Fruit fly (Drosophila melanogaster): ENCODE results near the gene Gr93c.

The Gr93c gene

DNA sequence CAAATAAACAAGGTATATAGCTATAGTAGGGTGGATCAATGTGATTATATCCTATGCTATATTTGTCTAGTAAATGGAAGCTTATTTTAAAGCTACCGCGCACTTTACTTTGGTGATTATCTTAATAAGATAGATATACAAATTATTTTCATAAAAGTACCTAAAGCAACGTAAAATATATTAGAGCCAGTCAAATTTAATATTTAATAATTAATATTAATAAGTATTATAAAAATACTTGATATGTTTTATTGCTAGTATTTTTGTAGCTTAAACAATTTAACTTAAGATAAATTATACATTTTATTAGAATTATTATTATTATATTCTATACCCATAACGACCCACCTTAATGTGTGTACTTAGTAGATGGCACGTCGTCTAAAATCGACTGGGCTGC, 5.4 kb downstream of the Gr93c start:
- TF ChIP-seq CTCF (optimal IDR thresholded peaks at IDR 0.05) (no peak), CG8478 (optimal IDR thresholded peaks at IDR 0.05) (no peak)

- no peak for TF ChIP-seq CTCF (optimal IDR thresholded peaks at IDR 0.05)
- no peak for TF ChIP-seq CG8478 (optimal IDR thresholded peaks at IDR 0.05)
These were observed 6.5 kb downstream of the Gr93c start for dm6 chr3R:21838505-21838956.

dm6 chr3R:21837069-21837977, 7.7 kb downstream of the Gr93c start:
- TF ChIP-seq CTCF (optimal IDR thresholded peaks at IDR 0.05): no peak
- no peak for TF ChIP-seq CG8478 (optimal IDR thresholded peaks at IDR 0.05)

DNA sequence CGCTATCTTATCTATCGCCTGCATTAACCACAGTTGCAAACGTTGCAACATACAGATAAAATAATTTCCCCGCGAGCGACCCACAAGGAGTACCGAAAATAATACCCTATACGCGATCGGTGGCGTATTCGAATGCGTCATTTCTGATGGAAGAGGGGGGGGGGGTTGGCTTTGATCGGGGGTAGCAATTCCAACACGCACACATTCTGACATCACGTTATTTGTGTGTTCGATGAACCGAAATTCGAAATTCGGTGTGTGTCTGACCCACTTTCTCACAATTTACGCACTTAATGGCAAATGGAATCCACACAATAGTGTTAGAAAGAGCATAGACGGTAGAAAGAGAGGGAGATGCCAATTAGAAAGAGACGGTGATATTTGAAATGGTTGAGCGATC, 8.5 kb downstream of the Gr93c start:
- TF ChIP-seq CG8478 (optimal IDR thresholded peaks at IDR 0.05) (no peak), CTCF (optimal IDR thresholded peaks at IDR 0.05) (no peak)

DNA sequence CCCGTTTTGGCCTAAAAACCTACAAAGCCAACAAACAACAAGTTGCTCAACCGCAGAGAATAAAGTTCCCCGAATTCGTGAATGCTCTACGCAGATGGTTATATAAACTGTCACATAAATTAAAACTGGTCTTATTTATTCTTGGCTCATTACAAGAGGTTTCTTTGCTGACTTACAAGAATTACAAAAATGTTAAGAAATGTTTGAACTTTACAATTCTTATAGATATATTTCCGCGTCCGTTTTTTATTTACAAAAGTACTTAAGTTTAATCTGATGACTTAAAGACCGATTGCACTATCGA, 8.9 kb downstream of the Gr93c start:
- no peak for TF ChIP-seq CG8478 (optimal IDR thresholded peaks at IDR 0.05)
- no peak for TF ChIP-seq CTCF (optimal IDR thresholded peaks at IDR 0.05)

- TF ChIP-seq CG8478 (optimal IDR thresholded peaks at IDR 0.05) (no peak), CTCF (optimal IDR thresholded peaks at IDR 0.05) (no peak)
These were observed 9.5 kb downstream of the Gr93c start for dm6 chr3R:21835388-21836200.

DNA sequence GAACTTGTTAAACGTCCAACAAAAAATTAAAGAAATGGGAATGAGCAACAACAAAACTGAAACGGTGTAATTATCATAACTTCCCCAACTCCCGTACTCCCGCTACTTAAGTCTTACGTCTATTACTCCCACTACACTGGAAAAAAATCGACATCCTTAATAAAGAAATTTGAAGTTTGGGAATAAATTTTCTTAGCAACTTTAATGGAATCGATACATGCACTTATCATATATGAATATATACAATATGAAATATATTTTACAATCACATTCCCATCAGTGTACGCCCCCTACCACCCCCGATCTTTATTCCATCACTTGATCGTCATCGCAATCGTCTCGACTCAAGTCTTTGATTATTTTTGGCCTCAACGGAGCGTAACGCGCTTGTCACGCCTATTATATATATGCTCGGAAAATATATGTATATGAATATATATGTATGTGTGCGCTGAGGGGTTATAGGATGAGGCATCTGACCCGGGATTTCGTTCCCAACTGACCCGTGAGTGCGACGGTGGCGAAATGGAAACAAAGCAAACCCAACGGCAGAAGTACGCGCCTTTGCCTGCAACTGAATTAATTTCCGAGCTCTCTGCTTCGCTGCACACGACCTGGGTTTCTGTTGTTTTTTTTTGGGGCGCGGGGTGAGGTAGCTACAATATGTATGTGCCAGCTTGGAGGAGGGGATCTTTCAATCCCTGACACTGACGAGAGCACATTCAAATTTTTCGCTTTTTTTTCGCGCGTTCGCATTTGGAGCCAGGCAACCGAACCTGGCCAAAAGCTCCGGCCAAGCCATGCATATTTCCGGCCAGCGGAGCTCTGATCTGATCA, 10.6 kb downstream of the Gr93c start:
- no peak for TF ChIP-seq CG8478 (optimal IDR thresholded peaks at IDR 0.05)
- no peak for TF ChIP-seq CTCF (optimal IDR thresholded peaks at IDR 0.05)

- no peak for TF ChIP-seq CG8478 (optimal IDR thresholded peaks at IDR 0.05)
These were observed 12.9 kb downstream of the Gr93c start, which contains the start of gene Gr93a for dm6 chr3R:21832203-21832602. Gene Gr93a (plus strand): TSS chr3R:21832503.

- no peak for TF ChIP-seq CG8478 (optimal IDR thresholded peaks at IDR 0.05)
- TF ChIP-seq CTCF (optimal IDR thresholded peaks at IDR 0.05): no peak
These were observed 14.0 kb downstream of the Gr93c start for dm6 chr3R:21831040-21831439.

- TF ChIP-seq CG8478 (optimal IDR thresholded peaks at IDR 0.05): no peak
- TF ChIP-seq CTCF (optimal IDR thresholded peaks at IDR 0.05): no peak
These were observed 14.8 kb downstream of the Gr93c start for dm6 chr3R:21830303-21830707.

- no peak for TF ChIP-seq CTCF (optimal IDR thresholded peaks at IDR 0.05)
- no peak for TF ChIP-seq CG8478 (optimal IDR thresholded peaks at IDR 0.05)
These were observed 15.5 kb downstream of the Gr93c start for dm6 chr3R:21829487-21829957.

- TF ChIP-seq CG8478 (optimal IDR thresholded peaks at IDR 0.05) (no peak), CTCF (optimal IDR thresholded peaks at IDR 0.05) (no peak)
These were observed 16.1 kb downstream of the Gr93c start for dm6 chr3R:21828785-21829486.

DNA sequence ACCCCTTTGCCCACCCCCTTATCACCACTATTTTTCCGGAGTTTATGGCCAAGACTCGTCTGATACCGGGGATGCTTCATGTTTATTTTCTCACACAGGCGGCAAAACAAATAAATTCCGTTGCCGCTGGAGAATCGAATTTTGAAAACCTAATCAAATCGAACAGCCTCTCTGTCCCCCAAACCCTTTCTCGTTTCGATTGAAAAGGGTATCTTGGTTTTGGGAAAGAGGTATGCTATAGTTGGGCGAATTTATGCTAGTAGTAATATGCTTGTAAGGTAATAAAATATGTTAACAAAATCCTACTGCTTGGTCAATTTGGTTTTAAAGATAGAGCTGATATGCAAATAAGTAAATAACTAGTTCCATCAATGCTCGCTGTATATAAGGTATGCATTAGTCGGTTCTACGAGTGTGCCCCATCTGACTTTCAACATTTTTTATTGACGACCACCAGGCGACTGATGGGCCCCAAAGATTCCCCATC, 17.0 kb downstream of the Gr93c start:
- TF ChIP-seq CTCF (optimal IDR thresholded peaks at IDR 0.05) (no peak), CG8478 (optimal IDR thresholded peaks at IDR 0.05) (no peak)

DNA sequence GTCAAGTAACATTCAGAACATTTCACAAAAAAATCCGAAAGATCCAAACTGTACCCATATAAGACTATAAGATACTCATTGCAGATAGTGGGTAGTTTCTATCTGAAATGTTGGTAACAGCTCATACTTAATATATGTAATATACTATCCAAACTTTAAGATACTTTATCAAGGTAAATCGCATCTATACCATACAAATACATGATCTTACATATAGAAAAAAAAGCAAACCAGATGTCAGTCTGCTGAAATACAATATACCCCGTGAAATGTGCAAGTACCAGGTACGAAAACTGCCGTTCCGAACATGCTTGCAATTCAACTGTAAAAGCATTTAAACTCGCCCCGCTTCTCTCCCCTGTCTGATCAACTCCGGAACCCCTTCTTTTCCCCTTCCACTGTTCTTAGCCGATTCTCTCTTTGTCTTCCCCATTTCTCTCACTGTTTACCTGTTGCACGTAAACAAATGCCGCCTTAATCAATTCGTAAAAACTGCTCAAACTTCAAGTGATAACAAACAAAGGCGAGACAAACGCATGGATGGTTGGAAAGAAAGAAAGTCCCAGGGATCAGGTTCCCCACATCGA, 17.5 kb downstream of the Gr93c start:
- TF ChIP-seq CG8478 (optimal IDR thresholded peaks at IDR 0.05): no peak
- TF ChIP-seq CTCF (optimal IDR thresholded peaks at IDR 0.05): no peak
